Fruit fly (Drosophila melanogaster) whole organism: ENCODE data around the gene Argk1.

Experiments used
- CG8478 ChIP-seq: fragments of >200 bp; optimal IDR thresholded peaks from 2 replicates; lab custom pipeline; 2018; ENCODE audit warnings: inconsistent platforms
- Dll ChIP-seq: fragments of >200 bp; optimal IDR thresholded peaks from 2 replicates; lab custom pipeline; 2017
- EcR ChIP-seq, 2 experiments: fragments of >200 bp; optimal IDR thresholded peaks; 2 replicates each; lab custom pipeline; 2017; ENCODE audit warnings: missing biosample characterization in 2 of 2, missing genetic modification characterization in 2 of 2, missing genetic modification reagents in 2 of 2
- pan ChIP-seq: fragments of >200 bp; optimal IDR thresholded peaks from 2 replicates; lab custom pipeline; 2017
- psq ChIP-seq: fragments of >200 bp; optimal IDR thresholded peaks from 2 replicates; lab custom pipeline; 2017
- usp ChIP-seq: fragments of >200 bp; optimal IDR thresholded peaks from 2 replicates; lab custom pipeline; 2017; ENCODE audit warnings: missing biosample characterization, missing genetic modification characterization, mixed read lengths

Gene Argk1

dm6 chr3L:9024741-9025140, 41.1 kb downstream of the Argk1 start:
- TF ChIP-seq pan (lab: Kevin White, UChicago) (no peak), CG8478 (no peak), Dll (lab: Kevin White, UChicago) (no peak), psq (lab: Kevin White, UChicago) (no peak), EcR (GFP tag; optimal IDR thresholded peaks at IDR 0.05; lab: Kevin White, UChicago) (no peak), usp (GFP tag; lab: Kevin White, UChicago) (no peak)

dm6 chr3L:9023627-9024026, 42.2 kb downstream of the Argk1 start:
- TF ChIP-seq usp (GFP tag; lab: Kevin White, UChicago): no peak
- no peak for TF ChIP-seq Dll (lab: Kevin White, UChicago)
- no peak for TF ChIP-seq CG8478
- no peak for TF ChIP-seq EcR (GFP tag; optimal IDR thresholded peaks at IDR 0.05; lab: Kevin White, UChicago)
- TF ChIP-seq pan (lab: Kevin White, UChicago): no peak
- no peak for TF ChIP-seq psq (lab: Kevin White, UChicago)

DNA sequence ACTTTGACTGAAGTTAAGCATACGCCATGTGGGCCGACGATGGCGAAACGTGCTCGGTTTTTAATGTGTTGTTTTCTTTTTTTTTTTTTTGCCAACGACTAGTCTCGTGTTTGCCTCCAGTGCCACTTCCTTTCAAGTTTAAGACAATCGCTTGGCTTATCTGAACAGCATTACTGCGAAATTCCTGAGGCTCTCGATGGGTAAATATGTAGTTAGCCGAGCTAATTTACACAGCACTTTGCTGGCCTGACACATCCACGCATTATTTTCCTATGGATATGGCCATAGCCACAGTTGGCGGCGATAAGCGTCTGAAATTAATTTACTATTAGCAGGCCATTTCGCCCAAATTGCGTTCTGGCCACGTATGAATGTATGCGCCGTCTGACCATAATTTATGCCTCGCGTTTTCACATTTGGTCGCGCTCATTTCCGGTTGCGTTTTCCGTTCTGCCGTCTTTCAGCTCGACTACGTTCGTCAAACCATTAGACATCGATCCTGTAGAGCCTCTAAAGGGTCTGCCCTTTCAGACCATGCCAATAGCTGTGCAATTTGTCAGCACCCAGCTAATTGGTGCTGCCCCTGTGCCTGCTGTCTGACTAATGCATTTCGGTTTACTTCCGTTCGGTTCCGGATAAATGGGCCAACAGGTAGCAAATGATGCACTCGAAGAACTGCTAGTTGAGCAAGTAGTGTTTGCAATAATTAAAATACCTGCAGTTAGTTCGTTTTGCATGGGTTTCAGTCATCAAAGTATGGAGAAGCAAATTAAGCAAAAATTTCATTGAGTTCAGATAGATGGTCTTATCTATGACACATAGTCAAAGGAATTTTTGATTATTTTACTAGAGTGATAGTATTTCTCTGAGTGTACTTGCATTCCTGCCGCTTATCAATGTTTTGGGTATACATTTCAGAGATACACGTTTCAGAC, 45.1 kb downstream of the Argk1 start:
- TF ChIP-seq Dll (lab: Kevin White, UChicago): no peak
- no peak for TF ChIP-seq CG8478
- no peak for TF ChIP-seq usp (GFP tag; lab: Kevin White, UChicago)
- TF ChIP-seq psq (lab: Kevin White, UChicago): no peak
- no peak for TF ChIP-seq EcR (GFP tag; optimal IDR thresholded peaks at IDR 0.05; lab: Kevin White, UChicago)
- TF ChIP-seq pan (lab: Kevin White, UChicago): no peak

- peak; percentile 30 for TF ChIP-seq CG8478
- TF ChIP-seq usp (GFP tag; lab: Kevin White, UChicago): no peak
- TF ChIP-seq EcR (GFP tag; optimal IDR thresholded peaks at IDR 0.05; lab: Kevin White, UChicago): no peak
- peak; percentile 24 for TF ChIP-seq Dll (lab: Kevin White, UChicago)
Measured at dm6 chr3L:9019196-9019662, 46.6 kb downstream of the Argk1 start, which contains the start of gene Doc2. Gene Doc2 (minus strand): TSS chr3L:9019246.

dm6 chr3L:9017414-9017813, 48.4 kb downstream of the Argk1 start:
- TF ChIP-seq usp (GFP tag; lab: Kevin White, UChicago) (no peak), psq (lab: Kevin White, UChicago) (no peak), CG8478 (no peak), Dll (lab: Kevin White, UChicago) (no peak), EcR (GFP tag; optimal IDR thresholded peaks at IDR 0.05; lab: Kevin White, UChicago) (no peak), pan (lab: Kevin White, UChicago) (no peak)

DNA sequence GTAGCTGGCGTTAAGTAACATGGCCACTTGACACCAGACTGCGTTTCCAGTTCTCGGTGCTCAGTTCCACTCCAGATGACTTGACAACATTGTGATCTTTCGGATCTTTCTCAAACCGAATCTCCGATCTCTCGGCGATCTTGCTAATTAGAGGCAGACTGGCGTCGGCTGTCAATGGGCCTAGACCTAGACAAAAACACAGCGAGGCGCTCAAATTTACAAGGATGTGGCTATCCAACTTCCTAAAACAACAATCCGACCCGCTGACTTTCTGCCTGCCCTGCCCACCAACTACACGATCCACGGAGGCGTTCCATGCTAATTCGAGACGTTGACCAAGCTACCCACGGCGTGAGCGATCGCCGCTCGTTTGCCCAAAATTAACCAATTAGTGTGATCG, 52.1 kb downstream of the Argk1 start:
- TF ChIP-seq CG8478 (no peak), Dll (lab: Kevin White, UChicago) (no peak), EcR (GFP tag; optimal IDR thresholded peaks at IDR 0.05; lab: Kevin White, UChicago) (no peak), pan (lab: Kevin White, UChicago) (no peak), usp (GFP tag; lab: Kevin White, UChicago) (no peak), psq (lab: Kevin White, UChicago) (no peak)

DNA sequence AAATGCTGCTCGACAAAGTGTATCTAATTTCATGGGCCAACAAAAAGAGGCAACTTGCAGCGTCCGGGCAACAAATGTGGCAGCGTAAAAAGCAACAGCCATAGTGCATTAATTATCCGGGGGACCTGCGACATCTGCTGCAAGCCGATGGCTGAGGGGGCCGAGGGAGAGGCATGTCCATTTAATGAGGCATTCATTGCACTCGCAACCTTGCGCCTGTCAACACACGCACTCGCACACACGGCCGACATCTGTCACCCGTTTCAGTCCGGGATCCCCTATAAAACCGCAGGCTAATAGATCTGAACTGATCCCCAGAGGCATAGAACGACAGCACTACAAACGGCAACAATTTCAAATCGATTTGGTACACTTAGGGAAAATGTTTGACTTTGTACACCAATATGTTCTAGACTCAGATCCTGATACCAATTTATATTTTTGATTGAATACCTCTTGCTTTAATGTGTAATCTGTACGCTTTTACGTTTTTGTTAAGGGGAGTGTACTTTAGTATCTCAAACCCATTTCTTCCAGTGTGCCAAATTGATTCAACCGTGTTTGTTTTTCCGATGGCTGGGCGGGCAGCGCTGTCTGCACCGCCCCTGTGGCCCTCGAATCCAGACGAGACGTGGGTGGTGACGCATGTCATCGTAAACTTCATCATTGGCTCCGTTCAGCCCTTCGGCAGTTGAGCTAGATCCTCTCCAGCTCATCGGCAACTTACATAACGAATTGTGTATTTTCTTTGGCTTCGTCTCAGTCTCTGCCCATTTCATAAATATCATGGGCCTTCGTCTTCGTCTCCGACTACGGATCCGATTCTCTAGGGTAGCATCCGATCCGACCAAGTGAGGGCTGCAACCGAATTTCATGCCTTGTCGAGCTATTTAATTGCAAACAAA, 54.1 kb downstream of the Argk1 start:
- TF ChIP-seq Dll (lab: Kevin White, UChicago) (no peak), psq (lab: Kevin White, UChicago) (no peak), pan (lab: Kevin White, UChicago) (no peak), EcR (GFP tag; optimal IDR thresholded peaks at IDR 0.05; lab: Kevin White, UChicago) (no peak), CG8478 (no peak), usp (GFP tag; lab: Kevin White, UChicago) (no peak)

- TF ChIP-seq EcR (GFP tag; optimal IDR thresholded peaks at IDR 0.05; lab: Kevin White, UChicago) (no peak), Dll (lab: Kevin White, UChicago) (no peak), psq (lab: Kevin White, UChicago) (no peak), pan (lab: Kevin White, UChicago) (no peak), usp (GFP tag; lab: Kevin White, UChicago) (no peak), CG8478 (no peak)
Measured at dm6 chr3L:9009738-9010137, 56.1 kb downstream of the Argk1 start, which contains the start of gene CG5194. Gene CG5194 (minus strand): TSS chr3L:9009838.

dm6 chr3L:9004788-9005246, 61.0 kb downstream of the Argk1 start, which contains the start of gene Doc3:
Gene Doc3 (plus strand): TSS chr3L:9005196.
- TF ChIP-seq pan (lab: Kevin White, UChicago) (no peak), usp (GFP tag; lab: Kevin White, UChicago) (no peak), Dll (lab: Kevin White, UChicago) (peak; percentile 61), EcR (GFP tag; optimal IDR thresholded peaks at IDR 0.05; lab: Kevin White, UChicago) (no peak), CG8478 (no peak)

- TF ChIP-seq usp (GFP tag; lab: Kevin White, UChicago): no peak
- no peak for TF ChIP-seq pan (lab: Kevin White, UChicago)
- no peak for TF ChIP-seq EcR (GFP tag; optimal IDR thresholded peaks at IDR 0.05; lab: Kevin White, UChicago)
- TF ChIP-seq Dll (lab: Kevin White, UChicago): no peak
- TF ChIP-seq psq (lab: Kevin White, UChicago): no peak
Measured at dm6 chr3L:9003369-9003768, 62.5 kb downstream of the Argk1 start.

- no peak for TF ChIP-seq pan (lab: Kevin White, UChicago)
- no peak for TF ChIP-seq CG8478
- no peak for TF ChIP-seq EcR (GFP tag; optimal IDR thresholded peaks at IDR 0.05; lab: Kevin White, UChicago)
- TF ChIP-seq Dll (lab: Kevin White, UChicago): no peak
- TF ChIP-seq psq (lab: Kevin White, UChicago): no peak
- no peak for TF ChIP-seq usp (GFP tag; lab: Kevin White, UChicago)
Measured at dm6 chr3L:9002527-9002926, 63.3 kb downstream of the Argk1 start.
